Worm (Caenorhabditis elegans): ENCODE measurements around the gene R05F9.7.

- no peak for TF ChIP-seq F57C9.4 (tag; optimal IDR thresholded peaks at IDR 0.05)
- TF ChIP-seq lin-35 (GFP tag; optimal IDR thresholded peaks at IDR 0.05): no peak
- TF ChIP-seq cebp-2 (GFP tag; IDR thresholded peaks at IDR 0.05): no peak
- TF ChIP-seq Y56A3A.18 (GFP tag; IDR thresholded peaks at IDR 0.05): no peak
- no peak for TF ChIP-seq F39B2.1 (GFP tag; IDR thresholded peaks at IDR 0.05)
- no peak for TF ChIP-seq rcor-1 (GFP tag; IDR thresholded peaks at IDR 0.05)
- TF ChIP-seq nfya-1 (tag; optimal IDR thresholded peaks at IDR 0.05; ENCODE audit: borderline replicate concordance, insufficient read depth): no peak
- no peak for TF ChIP-seq sptf-2 (GFP tag; optimal IDR thresholded peaks at IDR 0.05)
- no peak for TF ChIP-seq madf-8 (GFP tag; conservative IDR thresholded peaks at IDR 0.05)
- TF ChIP-seq unc-130 (GFP tag; optimal IDR thresholded peaks at IDR 0.05): no peak
- no peak for TF ChIP-seq Y95B8A.8 (GFP tag; IDR thresholded peaks at IDR 0.05)
- TF ChIP-seq ceh-100 (GFP tag; IDR thresholded peaks at IDR 0.05): no peak
These were observed 1.7 kb upstream of the R05F9.7 start for ce11 chrII:4884403-4884802.

Data from whole organism, young adult.